Worm (Caenorhabditis elegans) whole organism, young adult: Measurements from ENCODE around the gene sftb-1.

ENCODE experiments used
- B0336.3 ChIP-seq: fragments of 200-800 bp; sonication (Bioruptor generic); IDR thresholded peaks from 2 replicates; pipeline ENCODE4 v1.3.6; 2022; ENCODE audit warnings: missing genetic modification characterization, missing compliant biosample characterization
- F57C9.4 ChIP-seq: sonication (generic microtip); optimal IDR thresholded peaks from 2 replicates; lab custom pipeline; 2017; ENCODE audit warnings: mild to moderate bottlenecking, missing genetic modification characterization, missing compliant biosample characterization
- snpc-4 ChIP-seq, 5 experiments: fragments of 150-350 bp in 1 of 5; sonication (generic microtip) in 4 of 5; optimal IDR thresholded peaks; 2 replicates each; lab custom pipeline; 2014 to 2018; ENCODE audit warnings: missing genetic modification characterization in 5 of 5, missing biosample characterization in 3 of 5, antibody characterized with exemption in 2 of 5, mild to moderate bottlenecking in 2 of 5, missing compliant biosample characterization in 2 of 5, missing genotype in 2 of 5, moderate library complexity in 2 of 5, missing genetic modification reagents in 1 of 5

DNA sequence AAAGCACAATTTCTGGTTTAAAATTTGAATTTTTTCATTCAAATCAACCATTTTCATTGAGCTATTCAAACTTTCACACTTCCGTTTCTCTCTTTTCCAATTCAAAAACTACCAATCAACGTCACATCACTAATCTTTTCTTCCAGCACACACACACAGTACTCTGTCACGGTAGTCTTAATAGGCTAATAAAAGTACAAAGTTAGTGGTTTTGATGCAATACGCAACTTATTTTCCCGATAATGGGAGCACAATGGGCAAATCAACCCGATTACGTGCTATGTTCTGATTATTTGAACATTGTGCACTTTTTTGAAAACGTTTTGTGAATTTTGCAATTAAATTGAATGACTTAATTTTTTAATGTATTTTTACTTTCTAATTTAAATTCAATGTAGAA, 41.7 kb downstream of the sftb-1 start:
- TF ChIP-seq F57C9.4 (tag; lab: Kevin White, UChicago) (no peak), snpc-4 (GFP tag; optimal IDR thresholded peaks at IDR 0.05; lab: Kevin White, UChicago) (no peak), snpc-4 (tag; optimal IDR thresholded peaks at IDR 0.05; lab: Kevin White, UChicago) (no peak), B0336.3 (GFP tag; lab: Robert Waterston, UW) (no peak)
